Worm (Caenorhabditis elegans): ENCODE results near the gene lin-23.

DNA sequence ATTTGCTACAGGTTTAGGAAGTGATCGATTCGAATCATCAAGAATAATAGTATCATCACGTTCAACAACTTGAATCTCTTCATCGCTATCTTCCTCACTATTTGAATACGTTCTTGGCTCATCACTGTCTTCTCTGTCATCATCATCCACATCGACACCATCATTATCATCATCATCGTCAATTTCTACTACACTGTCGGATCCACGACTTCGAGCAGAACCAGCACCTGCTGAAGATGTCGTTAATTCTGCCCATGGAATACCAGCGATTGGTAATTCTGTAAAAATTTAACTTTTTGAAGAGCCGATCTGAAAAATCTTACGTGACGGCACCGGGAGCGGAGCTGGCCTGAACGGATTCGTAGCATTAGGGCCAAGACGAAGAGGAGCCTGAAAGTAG, 21.1 kb upstream of the lin-23 start:
- TF ChIP-seq elt-2 (tag; optimal IDR thresholded peaks at IDR 0.05) (no peak), fos-1 (tag; optimal IDR thresholded peaks at IDR 0.05) (no peak), snpc-4 (tag; optimal IDR thresholded peaks at IDR 0.05) (no peak), dsc-1 (tag; optimal IDR thresholded peaks at IDR 0.05) (no peak), aly-2 (tag; optimal IDR thresholded peaks at IDR 0.05) (no peak), nhr-76 (tag; optimal IDR thresholded peaks at IDR 0.05) (no peak), zip-4 (GFP tag; optimal IDR thresholded peaks at IDR 0.05) (no peak), lsy-2 (tag; optimal IDR thresholded peaks at IDR 0.05) (no peak), sup-37 (GFP tag; optimal IDR thresholded peaks at IDR 0.05) (no peak), tbx-2 (tag; optimal IDR thresholded peaks at IDR 0.05) (no peak), Y116A8C.19 (tag; optimal IDR thresholded peaks at IDR 0.05; ENCODE audit: borderline replicate concordance) (no peak), sox-4 (tag; optimal IDR thresholded peaks at IDR 0.05) (no peak), lin-13 (GFP tag; optimal IDR thresholded peaks at IDR 0.05) (no peak)
